Worm (Caenorhabditis elegans) whole organism, L1 larva: ENCODE measurements around the gene C34D4.10.

Experiments
- C04F5.9 ChIP-seq: sonication (generic microtip); optimal IDR thresholded peaks from 2 replicates; lab custom pipeline; 2016; ENCODE audit warnings: missing genetic modification characterization, missing compliant biosample characterization
- F16B12.6 ChIP-seq: fragments of 150-350 bp; optimal IDR thresholded peaks from 2 replicates; lab custom pipeline; 2014; ENCODE audit warnings: missing biosample characterization, missing genetic modification characterization
- Y116A8C.19 ChIP-seq: sonication (generic microtip); optimal IDR thresholded peaks from 2 replicates; lab custom pipeline; 2016; ENCODE audit warnings: missing compliant biosample characterization, missing genetic modification characterization, borderline replicate concordance
- aly-2 ChIP-seq: fragments of 150-350 bp; optimal IDR thresholded peaks from 2 replicates; lab custom pipeline; 2014; ENCODE audit warnings: missing biosample characterization, missing genetic modification characterization
- blmp-1 ChIP-seq: fragments of 150-350 bp; optimal IDR thresholded peaks from 2 replicates; lab custom pipeline; 2014; ENCODE audit warnings: missing biosample characterization, missing genetic modification characterization
- ceh-90 ChIP-seq: sonication (generic microtip); optimal IDR thresholded peaks from 2 replicates; lab custom pipeline; 2016; ENCODE audit warnings: missing genetic modification characterization, missing compliant biosample characterization
- dpl-1 ChIP-seq, 3 experiments: fragments of 150-350 bp in 2 of 3; sonication (generic microtip) in 1 of 3; optimal IDR thresholded peaks; 2 replicates each; lab custom pipeline; 2014 to 2017; ENCODE audit warnings: missing biosample characterization in 3 of 3, missing genetic modification characterization in 3 of 3, missing genetic modification reagents in 3 of 3
- efl-3 ChIP-seq: fragments of 200-800 bp; sonication (Bioruptor generic); optimal IDR thresholded peaks from 2 replicates; lab custom pipeline; 2018; ENCODE audit warnings: mild to moderate bottlenecking, missing genetic modification characterization, missing compliant biosample characterization
- elt-3 ChIP-seq, 6 experiments: fragments of 150-350 bp in 1 of 6; sonication (generic microtip); optimal IDR thresholded peaks; 2 replicates each; lab custom pipeline; 2017 to 2018; ENCODE audit warnings: missing biosample characterization in 6 of 6, missing genetic modification characterization in 6 of 6, inconsistent platforms in 1 of 6
- ets-5 ChIP-seq: fragments of 200-800 bp; sonication (Bioruptor generic); IDR thresholded peaks from 2 replicates; pipeline ENCODE4 v1.3.6; 2022; ENCODE audit warnings: missing genetic modification characterization, missing compliant biosample characterization
- fkh-10 ChIP-seq: sonication (generic microtip); optimal IDR thresholded peaks from 2 replicates; lab custom pipeline; 2017; ENCODE audit warnings: missing biosample characterization, missing genetic modification reagents, missing genetic modification characterization
- fkh-4 ChIP-seq: sonication (generic microtip); optimal IDR thresholded peaks from 2 replicates; lab custom pipeline; 2016; ENCODE audit warnings: missing compliant biosample characterization, missing genetic modification characterization, borderline replicate concordance
- fkh-8 ChIP-seq: sonication (generic microtip); optimal IDR thresholded peaks from 2 replicates; lab custom pipeline; 2016; ENCODE audit warnings: mild to moderate bottlenecking, missing genetic modification characterization, missing compliant biosample characterization
- fos-1 ChIP-seq: fragments of 150-350 bp; optimal IDR thresholded peaks from 2 replicates; lab custom pipeline; 2014; ENCODE audit warnings: missing biosample characterization, missing genetic modification characterization
- hlh-4 ChIP-seq: sonication (generic microtip); optimal IDR thresholded peaks from 2 replicates; lab custom pipeline; 2016; ENCODE audit warnings: mild to moderate bottlenecking, missing genetic modification characterization, missing compliant biosample characterization
- irx-1 ChIP-seq: sonication (generic microtip); optimal IDR thresholded peaks from 2 replicates; lab custom pipeline; 2016; ENCODE audit warnings: missing genetic modification characterization, missing compliant biosample characterization
- lin-13 ChIP-seq: fragments of 150-350 bp; optimal IDR thresholded peaks from 2 replicates; lab custom pipeline; 2014; ENCODE audit warnings: missing biosample characterization, missing genetic modification reagents, missing genetic modification characterization
- lin-14 ChIP-seq: fragments of 200-800 bp; sonication (Bioruptor generic); optimal IDR thresholded peaks from 2 replicates; lab custom pipeline; 2018; ENCODE audit warnings: mild to moderate bottlenecking, missing genetic modification characterization, moderate library complexity, missing compliant biosample characterization
- lin-15B ChIP-seq: fragments of 150-350 bp; sonication (generic microtip); optimal IDR thresholded peaks from 3 replicates; lab custom pipeline; 2014; ENCODE audit warnings: missing biosample characterization, missing genetic modification characterization
- lin-39 ChIP-seq: fragments of 150-350 bp; optimal IDR thresholded peaks from 2 replicates; lab custom pipeline; 2014; ENCODE audit warnings: missing biosample characterization, missing genetic modification reagents, missing genetic modification characterization
- lir-3 ChIP-seq: sonication (generic microtip); optimal IDR thresholded peaks from 2 replicates; lab custom pipeline; 2016; ENCODE audit warnings: mild to moderate bottlenecking, missing genetic modification characterization, moderate library complexity, missing compliant biosample characterization; ENCODE audit not compliant: poor library complexity
- mab-9 ChIP-seq: fragments of 200-800 bp; sonication (Bioruptor generic); IDR thresholded peaks from 2 replicates; pipeline ENCODE4 v1.3.6; 2022; ENCODE audit warnings: missing genetic modification reagents, missing genetic modification characterization, missing compliant biosample characterization
- mdl-1 ChIP-seq, 2 experiments: fragments of 150-350 bp; optimal IDR thresholded peaks; 2 replicates each; lab custom pipeline; 2014 to 2017; ENCODE audit warnings: missing biosample characterization in 2 of 2, missing genetic modification characterization in 2 of 2, inconsistent platforms in 1 of 2
- nhr-12 ChIP-seq: sonication (generic microtip); optimal IDR thresholded peaks from 2 replicates; lab custom pipeline; 2017; ENCODE audit warnings: missing biosample characterization, missing genetic modification characterization
- nhr-76 ChIP-seq: sonication (generic microtip); optimal IDR thresholded peaks from 2 replicates; lab custom pipeline; 2017; ENCODE audit warnings: missing biosample characterization, missing genetic modification characterization
- nhr-77 ChIP-seq: fragments of 150-350 bp; optimal IDR thresholded peaks from 2 replicates; lab custom pipeline; 2014; ENCODE audit warnings: missing biosample characterization, missing genetic modification characterization
- nhr-84 ChIP-seq: sonication (generic microtip); optimal IDR thresholded peaks from 2 replicates; lab custom pipeline; 2017; ENCODE audit warnings: missing biosample characterization, missing genetic modification characterization
- nhr-85 ChIP-seq: sonication (generic microtip); peaks from one replicate; lab custom pipeline; 2016; ENCODE audit warnings: missing genetic modification characterization, inconsistent platforms, missing compliant biosample characterization
- pag-3 ChIP-seq: sonication (generic microtip); optimal IDR thresholded peaks from 2 replicates; lab custom pipeline; 2017; ENCODE audit warnings: missing genetic modification characterization, mild to moderate bottlenecking, missing compliant biosample characterization, antibody characterized with exemption, borderline replicate concordance; ENCODE audit not compliant: insufficient read depth
- pax-3 ChIP-seq: fragments of 200-800 bp; sonication (Bioruptor generic); optimal IDR thresholded peaks from 2 replicates; lab custom pipeline; 2018; ENCODE audit warnings: mild to moderate bottlenecking, missing genetic modification characterization, moderate library complexity, missing compliant biosample characterization
- pqm-1 ChIP-seq: sonication (generic microtip); optimal IDR thresholded peaks from 3 replicates; lab custom pipeline; 2017; ENCODE audit warnings: missing biosample characterization, missing genetic modification characterization
- rnt-1 ChIP-seq: sonication (generic microtip); optimal IDR thresholded peaks from 2 replicates; lab custom pipeline; 2016; ENCODE audit warnings: mild to moderate bottlenecking, missing genetic modification characterization, moderate library complexity, missing compliant biosample characterization
- skn-1 ChIP-seq: fragments of 150-350 bp; optimal IDR thresholded peaks from 2 replicates; lab custom pipeline; 2014; ENCODE audit warnings: missing biosample characterization, missing genetic modification characterization
- snpc-4 ChIP-seq: fragments of 150-350 bp; optimal IDR thresholded peaks from 2 replicates; lab custom pipeline; 2014; ENCODE audit warnings: missing biosample characterization, missing genetic modification characterization
- snu-23 ChIP-seq: sonication (generic microtip); optimal IDR thresholded peaks from 2 replicates; lab custom pipeline; 2016; ENCODE audit warnings: missing genetic modification characterization, missing compliant biosample characterization
- sox-4 ChIP-seq: sonication (generic microtip); optimal IDR thresholded peaks from 2 replicates; lab custom pipeline; 2016; ENCODE audit warnings: missing genetic modification characterization, missing compliant biosample characterization
- tbx-2 ChIP-seq: sonication (generic microtip); optimal IDR thresholded peaks from 2 replicates; lab custom pipeline; 2016; ENCODE audit warnings: missing genetic modification characterization, missing compliant biosample characterization
- tlp-1 ChIP-seq: fragments of 150-350 bp; optimal IDR thresholded peaks from 2 replicates; lab custom pipeline; 2014; ENCODE audit warnings: missing biosample characterization, missing genetic modification characterization
- unc-62 ChIP-seq: fragments of 150-350 bp; optimal IDR thresholded peaks from 2 replicates; lab custom pipeline; 2014; ENCODE audit warnings: missing biosample characterization, missing genetic modification reagents, missing genetic modification characterization
- unc-86 ChIP-seq: sonication (generic microtip); optimal IDR thresholded peaks from 2 replicates; lab custom pipeline; 2016; ENCODE audit warnings: missing genetic modification characterization, missing compliant biosample characterization
- unc-98 ChIP-seq: fragments of 200-800 bp; sonication (Bioruptor generic); IDR thresholded peaks from 2 replicates; pipeline ENCODE4 v1.3.6; 2022; ENCODE audit warnings: missing genetic modification characterization, missing compliant biosample characterization
- vab-15 ChIP-seq: sonication (generic microtip); optimal IDR thresholded peaks from 2 replicates; lab custom pipeline; 2017; ENCODE audit warnings: missing genotype, mild to moderate bottlenecking, missing genetic modification characterization, missing compliant biosample characterization
- xbp-1 ChIP-seq: sonication (generic microtip); optimal IDR thresholded peaks from 2 replicates; lab custom pipeline; 2016; ENCODE audit warnings: missing genetic modification characterization, missing compliant biosample characterization
- zag-1 ChIP-seq: fragments of 150-350 bp; optimal IDR thresholded peaks from 2 replicates; lab custom pipeline; 2014; ENCODE audit warnings: missing biosample characterization, missing genetic modification characterization
- zip-4 ChIP-seq: fragments of 200-800 bp; sonication (Bioruptor generic); optimal IDR thresholded peaks from 2 replicates; lab custom pipeline; 2018; ENCODE audit warnings: mild to moderate bottlenecking, missing genetic modification characterization, moderate library complexity, missing compliant biosample characterization
- ztf-4 ChIP-seq: fragments of 150-350 bp; optimal IDR thresholded peaks from 2 replicates; lab custom pipeline; 2014; ENCODE audit warnings: missing biosample characterization, missing genetic modification characterization

The C34D4.10 gene

DNA sequence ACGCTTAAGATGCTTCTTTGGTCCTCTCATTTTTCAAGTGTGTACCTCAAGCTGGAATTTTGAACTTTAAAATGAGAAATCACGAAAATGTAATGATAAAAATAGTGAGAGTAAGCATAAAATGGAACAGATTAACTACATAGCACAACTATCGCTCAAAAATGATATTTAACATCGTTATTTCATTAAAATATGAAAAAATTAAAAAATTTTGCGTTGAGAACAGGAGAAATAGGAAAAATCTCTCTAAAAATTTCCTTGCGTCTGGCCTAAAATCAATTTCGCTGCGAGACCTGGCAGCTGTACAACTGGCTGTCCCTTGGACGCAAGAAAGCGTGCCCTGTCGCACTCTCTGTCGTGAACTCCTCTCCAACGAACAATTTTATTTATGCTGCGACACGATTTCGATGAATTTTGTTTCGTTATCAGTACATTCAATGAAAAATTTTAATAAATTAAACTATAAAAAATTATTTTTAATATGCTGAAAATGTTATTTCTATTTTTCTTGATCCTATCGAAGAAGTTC lies 36.5 kb downstream of the C34D4.10 start, which contains the start of gene rps-4 (continued):
- TF ChIP-seq unc-86 (tag; lab: Kevin White, UChicago), result peak; percentile 83
- peak; percentile 96 for TF ChIP-seq lin-14 (GFP tag; lab: Kevin White, UChicago)
- TF ChIP-seq pqm-1 (tag; lab: Kevin White, UChicago), result no peak
- TF ChIP-seq blmp-1 (tag; lab: Kevin White, UChicago), result peak; percentile 69
- TF ChIP-seq nhr-85 (tag; lab: Kevin White, UChicago), result peak; percentile 90
- peak; percentile 86 for TF ChIP-seq nhr-77 (tag; lab: Kevin White, UChicago)
- TF ChIP-seq ceh-90, result peak; percentile 58
- no peak for TF ChIP-seq mab-9 (GFP tag; lab: Robert Waterston, UW)
- peak; percentile 94 for TF ChIP-seq rnt-1
- TF ChIP-seq ztf-4 (tag; lab: Kevin White, UChicago), result peak; percentile 54
- TF ChIP-seq Y116A8C.19, result no peak
- TF ChIP-seq lir-3 (tag; lab: Kevin White, UChicago), result peak; percentile 74
- TF ChIP-seq mdl-1 (tag; optimal IDR thresholded peaks at IDR 0.05; lab: Kevin White, UChicago), result peak in 1 of 2 experiments; percentile 73
- TF ChIP-seq nhr-12 (tag; lab: Kevin White, UChicago), result no peak
- peak; percentile 23 for TF ChIP-seq aly-2 (tag; lab: Kevin White, UChicago)
- no peak for TF ChIP-seq tlp-1 (tag; lab: Kevin White, UChicago)
- TF ChIP-seq irx-1 (tag; lab: Kevin White, UChicago), result peak; percentile 78
- TF ChIP-seq nhr-76, result no peak
- peak; percentile 66 for TF ChIP-seq fkh-10 (GFP tag; lab: Kevin White, UChicago)
- TF ChIP-seq skn-1 (tag; lab: Kevin White, UChicago), result peak; percentile 92
- TF ChIP-seq F16B12.6 (tag; lab: Kevin White, UChicago), result peak; percentile 65
- no peak for TF ChIP-seq nhr-84 (tag; lab: Kevin White, UChicago)
- no peak for TF ChIP-seq hlh-4 (tag; lab: Kevin White, UChicago)
- TF ChIP-seq zip-4 (GFP tag; lab: Kevin White, UChicago), result peak; percentile 45
- TF ChIP-seq fkh-8, result peak; percentile 90
- peak; percentile 68 for TF ChIP-seq pax-3 (tag; lab: Kevin White, UChicago)
- TF ChIP-seq C04F5.9 (tag; lab: Kevin White, UChicago), result peak; percentile 62
- TF ChIP-seq pag-3 (tag; lab: Kevin White, UChicago), result no peak
- TF ChIP-seq fkh-4 (tag; lab: Kevin White, UChicago), result peak; percentile 26
- TF ChIP-seq lin-13, result peak; percentile 86
- TF ChIP-seq snu-23 (GFP tag; lab: Kevin White, UChicago), result peak; percentile 95
- TF ChIP-seq xbp-1 (tag; lab: Kevin White, UChicago), result peak; percentile 92
- TF ChIP-seq snpc-4 (tag; lab: Kevin White, UChicago), result peak; percentile 81
- TF ChIP-seq vab-15 (tag; lab: Kevin White, UChicago), result no peak
- TF ChIP-seq fos-1, result peak; percentile 61
- TF ChIP-seq zag-1 (tag; lab: Kevin White, UChicago), result no peak
- peak; percentile 82 to 87 (median 83) for TF ChIP-seq dpl-1 (GFP tag; optimal IDR thresholded peaks at IDR 0.05; lab: Kevin White, UChicago)
- peak; percentile 34; the same call in 1 of the 2 replicates for TF ChIP-seq unc-98 (GFP tag; lab: Robert Waterston, UW)
- peak; percentile 98 for TF ChIP-seq lin-15B
- peak; percentile 59 for TF ChIP-seq lin-39
- peak in 3 of 6 experiments; percentile 24 to 95 (median 72) for TF ChIP-seq elt-3 (tag; optimal IDR thresholded peaks at IDR 0.05; lab: Kevin White, UChicago)
- no peak for TF ChIP-seq ets-5 (GFP tag; lab: Robert Waterston, UW)
- peak; percentile 92 for TF ChIP-seq tbx-2
- TF ChIP-seq unc-62, result no peak
- no peak for TF ChIP-seq efl-3 (GFP tag; lab: Kevin White, UChicago)
- TF ChIP-seq sox-4 (tag; lab: Kevin White, UChicago), result peak; percentile 70
